Worm (Caenorhabditis elegans): ENCODE measurements around the gene acbp-3.

Gene acbp-3

DNA sequence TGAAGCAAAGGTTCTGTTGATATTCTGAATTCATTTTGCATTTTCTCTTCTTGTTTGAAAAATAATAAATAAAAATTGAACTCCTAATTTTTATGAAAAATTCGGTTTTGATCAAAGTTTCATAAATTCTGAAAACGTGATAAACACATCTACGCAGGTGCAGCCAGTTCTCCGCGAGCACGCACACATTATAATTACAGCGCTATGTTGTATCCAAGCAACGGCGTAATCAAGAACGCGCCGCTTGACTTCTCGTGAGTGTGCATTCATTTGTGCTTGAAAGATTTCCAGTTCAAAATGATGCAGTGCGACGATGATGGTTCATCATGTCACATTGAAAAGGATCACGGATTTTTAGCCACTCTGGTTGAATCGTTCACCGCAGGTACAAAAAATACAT is 11.2 kb upstream of the acbp-3 start, which contains the start of gene F47B10.3:
Gene F47B10.3, plus strand, starts transcription at position 301 of the 400 bp plus-strand sequence.
- no peak for TF ChIP-seq ceh-8 (GFP tag; optimal IDR thresholded peaks at IDR 0.05)
- TF ChIP-seq nhr-90 (tag; optimal IDR thresholded peaks at IDR 0.05; ENCODE audit: poor library complexity), result no peak
- no peak for TF ChIP-seq efl-1 (optimal IDR thresholded peaks at IDR 0.05)
- peak in 1 of 2 experiments; percentile 67 for TF ChIP-seq efl-1 (GFP tag; optimal IDR thresholded peaks at IDR 0.05 in 1 of 2)
- TF ChIP-seq hlh-4 (tag; optimal IDR thresholded peaks at IDR 0.05), result no peak
- TF ChIP-seq unc-98 (GFP tag; IDR thresholded peaks at IDR 0.05), result no peak
- no peak for TF ChIP-seq ets-5 (GFP tag; IDR thresholded peaks at IDR 0.05)
- no peak for TF ChIP-seq rnt-1 (tag; optimal IDR thresholded peaks at IDR 0.05)
- peak; percentile 25 for TF ChIP-seq fkh-8 (tag; optimal IDR thresholded peaks at IDR 0.05)
- no peak for TF ChIP-seq mef-2 (tag; optimal IDR thresholded peaks at IDR 0.05)
- TF ChIP-seq Y116A8C.19 (tag; optimal IDR thresholded peaks at IDR 0.05; ENCODE audit: borderline replicate concordance), result no peak
- no peak for TF ChIP-seq nhr-20 (tag; optimal IDR thresholded peaks at IDR 0.05)

DNA sequence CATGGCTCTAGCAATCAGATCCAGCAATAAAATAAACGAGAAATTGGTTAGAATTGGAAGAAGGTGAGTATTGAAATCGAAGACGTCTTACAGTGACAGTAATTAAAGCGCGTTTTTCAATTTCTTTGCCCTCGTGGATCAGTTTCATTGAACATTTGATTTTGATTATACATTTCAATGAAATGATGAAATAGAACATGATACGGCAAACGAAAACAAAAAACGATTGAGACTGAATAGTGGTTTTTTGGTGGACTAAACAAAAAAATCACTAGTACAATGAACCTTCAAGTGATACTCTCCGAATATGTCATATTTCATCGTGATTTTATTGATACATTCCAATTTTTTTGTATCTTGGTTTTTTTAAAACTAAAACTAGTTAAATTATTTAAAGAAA is 6.6 kb upstream of the acbp-3 start, which contains the start of gene haly-1:
Gene haly-1, minus strand, starts transcription at position 101 of the 400 bp plus-strand sequence.
- no peak for TF ChIP-seq nhr-76 (tag; optimal IDR thresholded peaks at IDR 0.05)
- TF ChIP-seq swsn-7 (tag; optimal IDR thresholded peaks at IDR 0.05), result no peak
- TF ChIP-seq nhr-11 (tag; optimal IDR thresholded peaks at IDR 0.05), result no peak
- no peak for TF ChIP-seq ztf-11 (tag; optimal IDR thresholded peaks at IDR 0.05)
- TF ChIP-seq F16B12.6 (tag; optimal IDR thresholded peaks at IDR 0.05), result no peak
- TF ChIP-seq ets-5 (GFP tag; IDR thresholded peaks at IDR 0.05), result no peak
- no peak for TF ChIP-seq lin-39 (tag; optimal IDR thresholded peaks at IDR 0.05)
- TF ChIP-seq elt-3 (tag; optimal IDR thresholded peaks at IDR 0.05), result no peak
- no peak for TF ChIP-seq elt-2 (tag; optimal IDR thresholded peaks at IDR 0.05)
- TF ChIP-seq C34B4.2 (tag; optimal IDR thresholded peaks at IDR 0.05), result no peak
- TF ChIP-seq nhr-19 (GFP tag; conservative IDR thresholded peaks at IDR 0.05), result no peak
- TF ChIP-seq snu-23 (GFP tag; optimal IDR thresholded peaks at IDR 0.05), result no peak
- TF ChIP-seq unc-98 (GFP tag; IDR thresholded peaks at IDR 0.05), result no peak
- TF ChIP-seq rnt-1 (tag; optimal IDR thresholded peaks at IDR 0.05), result no peak
- TF ChIP-seq C04F5.9 (tag; optimal IDR thresholded peaks at IDR 0.05), result no peak
- no peak for TF ChIP-seq vab-15 (tag; optimal IDR thresholded peaks at IDR 0.05)
- TF ChIP-seq efl-1 (optimal IDR thresholded peaks at IDR 0.05), result no peak
- TF ChIP-seq efl-1 (GFP tag; optimal IDR thresholded peaks at IDR 0.05 in 1 of 2), result no peak

DNA sequence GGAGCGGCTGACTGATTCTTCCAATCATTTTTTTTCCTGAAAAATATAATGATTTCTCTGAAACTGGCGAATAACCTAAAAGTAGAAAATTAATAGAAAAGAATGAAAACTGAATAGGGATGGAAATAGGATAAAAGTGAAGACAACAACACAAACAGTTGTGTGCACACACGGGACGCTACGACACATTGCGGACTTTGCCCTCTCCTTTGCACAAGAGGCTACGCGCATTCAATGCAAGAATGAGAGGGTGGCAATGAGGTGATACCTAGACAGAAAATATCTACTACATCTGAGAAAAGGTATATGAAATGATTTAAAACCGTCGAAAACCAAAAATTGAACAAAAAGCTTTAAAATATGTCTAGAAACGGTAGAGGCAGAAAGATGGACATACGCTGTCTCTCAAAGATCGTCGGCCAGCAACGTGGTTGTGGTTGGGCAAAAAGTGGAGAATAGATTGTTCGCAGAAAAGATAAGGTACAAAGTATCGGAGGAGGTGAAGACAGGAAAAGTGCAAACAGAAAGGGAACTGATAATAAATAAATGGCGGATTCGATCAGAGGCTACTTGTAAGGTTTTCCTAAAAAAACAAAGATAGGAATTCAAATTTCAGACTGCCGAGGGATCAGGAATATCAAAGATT is 2.9 kb upstream of the acbp-3 start, which contains the start of gene suca-1:
Gene suca-1, minus strand, starts transcription at position 36 of the 646 bp plus-strand sequence.
- TF ChIP-seq F16B12.6 (tag; optimal IDR thresholded peaks at IDR 0.05) (peak; percentile 93), dsc-1 (tag; optimal IDR thresholded peaks at IDR 0.05) (peak; percentile 3), nhr-71 (tag; optimal IDR thresholded peaks at IDR 0.05) (peak; percentile 51), tbx-2 (tag; optimal IDR thresholded peaks at IDR 0.05) (peak; percentile 21), blmp-1 (tag; optimal IDR thresholded peaks at IDR 0.05) (peak; percentile 83), tlp-1 (tag; optimal IDR thresholded peaks at IDR 0.05) (no peak), efl-3 (GFP tag; optimal IDR thresholded peaks at IDR 0.05) (no peak), nhr-19 (GFP tag; conservative IDR thresholded peaks at IDR 0.05) (peak; percentile 35), C16A3.4 (tag; optimal IDR thresholded peaks at IDR 0.05) (peak; percentile 7), unc-62 (GFP tag; optimal IDR thresholded peaks at IDR 0.05) (no peak), snpc-4 (tag; optimal IDR thresholded peaks at IDR 0.05) (no peak), isw-1 (GFP tag; IDR thresholded peaks at IDR 0.05) (0 out of 2 replicates have a peak, but pooled peaks have one; percentile 6), nhr-47 (tag; optimal IDR thresholded peaks at IDR 0.05) (peak; percentile 44), lsy-2 (tag; optimal IDR thresholded peaks at IDR 0.05) (peak; percentile 14 to 50), snu-23 (GFP tag; optimal IDR thresholded peaks at IDR 0.05) (peak; percentile 61), lin-35 (GFP tag; optimal IDR thresholded peaks at IDR 0.05) (peak; percentile 40 to 54), elt-2 (tag; optimal IDR thresholded peaks at IDR 0.05) (peak; percentile 61), efl-1 (optimal IDR thresholded peaks at IDR 0.05) (peak; percentile 23 to 37), efl-1 (GFP tag; optimal IDR thresholded peaks at IDR 0.05 in 1 of 2) (peak; percentile 5 to 11), aha-1 (tag; optimal IDR thresholded peaks at IDR 0.05) (no peak), lin-14 (GFP tag; optimal IDR thresholded peaks at IDR 0.05) (peak; percentile 72), dpl-1 (GFP tag; optimal IDR thresholded peaks at IDR 0.05) (peak in 2 of 3 experiments; percentile 17 to 35), ceh-82 (tag; optimal IDR thresholded peaks at IDR 0.05) (peak in 1 of 3 experiments; percentile 62), vab-15 (tag; optimal IDR thresholded peaks at IDR 0.05) (peak; percentile 51), mep-1 (tag; optimal IDR thresholded peaks at IDR 0.05) (peak; percentile 72), unc-130 (tag; optimal IDR thresholded peaks at IDR 0.05) (no peak), fkh-8 (tag; optimal IDR thresholded peaks at IDR 0.05) (peak; percentile 59), swsn-7 (tag; optimal IDR thresholded peaks at IDR 0.05) (peak; percentile 57), jun-1 (tag; optimal IDR thresholded peaks at IDR 0.05) (peak; percentile 7), ces-1 (GFP tag; optimal IDR thresholded peaks at IDR 0.05) (no peak), ets-5 (GFP tag; IDR thresholded peaks at IDR 0.05) (no peak), nhr-20 (tag; optimal IDR thresholded peaks at IDR 0.05) (peak; percentile 61)
